Fruit fly (Drosophila melanogaster): Measurements from ENCODE around the gene Awh.

Gene Awh

DNA sequence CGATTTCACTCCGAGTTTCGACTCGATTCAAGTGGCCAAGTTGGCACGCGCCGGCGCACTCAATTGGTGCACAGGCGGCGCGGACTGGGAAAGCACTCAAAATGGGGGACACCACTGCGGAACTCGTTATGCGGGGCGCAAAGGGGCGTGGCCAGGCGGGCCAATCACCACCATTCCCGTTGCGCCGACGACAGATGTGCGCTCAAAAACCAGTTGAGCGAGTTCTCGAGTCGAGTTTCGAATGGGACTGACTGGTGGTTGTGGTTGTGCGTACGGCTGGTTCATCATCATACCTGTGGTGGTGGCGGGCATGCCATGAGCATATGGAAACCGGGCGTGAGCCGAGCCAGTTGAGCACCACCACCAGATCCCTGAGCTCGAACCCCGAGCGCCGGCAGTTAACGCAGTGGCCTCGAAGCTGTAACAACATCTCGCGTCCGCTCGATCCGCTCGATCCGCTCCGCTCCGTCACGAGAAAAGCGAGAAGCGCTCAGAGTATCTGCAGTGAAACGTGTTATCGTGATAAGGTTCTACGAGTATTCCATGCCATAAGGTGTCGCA is at the start of gene Awh:
Gene Awh, plus strand, starts transcription at position 392 of the 561 bp plus-strand sequence.
- no peak for TF ChIP-seq noc (tag; optimal IDR thresholded peaks at IDR 0.05)

dm6 chr3L:3797681-3798080 is 48.3 kb upstream of the Awh start:
- no peak for TF ChIP-seq noc (tag; optimal IDR thresholded peaks at IDR 0.05)

DNA sequence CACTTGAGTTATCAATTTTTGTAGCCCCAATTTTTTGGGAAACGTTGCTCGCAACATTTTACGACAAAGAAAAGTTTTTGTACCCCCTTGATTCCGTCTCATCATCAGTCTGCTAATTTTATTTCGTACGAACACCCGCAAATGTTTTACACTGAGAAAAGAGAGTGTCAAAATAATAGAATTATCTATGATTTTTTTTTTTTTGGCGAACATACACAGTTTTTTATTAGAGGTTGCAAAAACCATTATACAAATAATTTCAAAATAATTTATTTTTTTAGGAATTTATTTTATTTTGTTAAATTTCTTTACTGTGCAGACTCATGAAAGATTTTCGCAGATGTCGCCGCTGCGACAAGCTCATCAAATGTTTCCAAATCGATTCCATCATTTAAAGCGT is 47.5 kb upstream of the Awh start:
- no peak for TF ChIP-seq noc (tag; optimal IDR thresholded peaks at IDR 0.05)

- no peak for TF ChIP-seq noc (tag; optimal IDR thresholded peaks at IDR 0.05)
Observed at dm6 chr3L:3799766-3800165, 46.2 kb upstream of the Awh start.

DNA sequence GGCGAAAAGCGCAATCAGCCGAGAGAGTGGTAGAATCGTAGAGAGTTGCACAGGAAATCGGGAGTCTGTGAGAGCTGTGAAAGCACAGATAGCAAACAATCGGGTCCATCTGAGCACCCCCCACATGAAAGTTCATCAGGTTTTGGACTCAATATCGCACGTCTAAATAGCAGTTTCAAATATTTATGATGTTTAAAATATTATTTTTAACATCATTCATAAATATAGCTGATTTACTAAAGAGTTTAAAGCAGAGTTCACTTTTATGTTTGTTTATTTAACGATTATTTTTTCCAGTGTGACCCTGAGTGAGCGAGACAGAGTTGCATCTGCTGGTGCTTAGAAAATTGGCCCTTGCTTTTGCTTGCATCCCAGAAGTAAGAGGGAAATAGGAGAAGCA is 44.7 kb upstream of the Awh start:
- TF ChIP-seq noc (tag; optimal IDR thresholded peaks at IDR 0.05) = no peak

dm6 chr3L:3801813-3802212 is 44.2 kb upstream of the Awh start:
- TF ChIP-seq noc (tag; optimal IDR thresholded peaks at IDR 0.05) = no peak

DNA sequence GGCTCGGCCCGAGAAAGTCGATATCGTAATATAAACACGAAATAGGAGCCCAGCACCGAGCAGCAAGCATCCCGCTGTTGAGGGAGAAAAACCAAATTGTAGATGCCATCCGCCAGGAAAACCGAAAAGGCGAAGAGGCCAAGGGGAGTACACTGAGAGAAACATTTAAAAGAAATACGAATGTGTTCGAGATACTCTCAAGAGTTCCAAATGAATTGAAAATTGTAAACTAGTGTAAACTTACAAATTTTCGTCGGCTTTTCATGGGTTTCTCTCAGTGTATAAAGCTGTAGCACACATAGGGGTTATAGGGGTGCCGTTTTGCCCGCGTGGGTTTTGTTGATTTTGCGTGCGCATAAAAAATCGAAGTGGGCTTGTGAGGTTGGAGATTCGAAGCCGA is 43.3 kb upstream of the Awh start:
- TF ChIP-seq noc (tag; optimal IDR thresholded peaks at IDR 0.05) = no peak

DNA sequence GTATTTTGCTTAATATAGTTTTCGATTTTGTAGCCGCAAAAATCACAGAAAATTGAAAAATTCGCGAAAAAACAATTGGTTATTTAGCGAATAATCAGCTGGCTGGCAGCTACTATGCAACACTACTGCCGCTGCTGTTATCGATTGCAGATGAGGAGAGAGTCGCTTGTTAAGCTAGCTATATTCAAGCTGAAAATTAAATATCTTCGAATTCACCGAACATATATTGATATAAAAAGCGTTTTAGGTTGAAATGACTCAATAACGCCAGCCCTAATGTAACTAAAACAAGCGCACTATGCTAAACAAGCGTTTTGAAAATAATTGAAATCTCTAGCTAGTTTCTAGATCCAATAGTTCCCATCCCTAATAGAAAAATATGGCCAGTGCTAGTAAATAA is 39.7 kb upstream of the Awh start, which contains the start of the genes CG32264, ntc and IntS10:
Gene CG32264, minus strand, starts transcription at position 130 of the 400 bp plus-strand sequence.
Gene ntc, minus strand, starts transcription at position 130 of the 400 bp plus-strand sequence.
Gene IntS10, plus strand, starts transcription at position 381 of the 400 bp plus-strand sequence.
- TF ChIP-seq noc (tag; optimal IDR thresholded peaks at IDR 0.05) = peak; percentile 72

dm6 chr3L:3809943-3810342 is 36.1 kb upstream of the Awh start, which contains the start of gene CG32262:
CG32262 (minus strand) TSS chr3L:3810196.
- TF ChIP-seq noc (tag; optimal IDR thresholded peaks at IDR 0.05) = peak; percentile 0

- no peak for TF ChIP-seq noc (tag; optimal IDR thresholded peaks at IDR 0.05)
Observed at dm6 chr3L:3811089-3811488, 34.9 kb upstream of the Awh start, which contains the start of the genes CG32263 and PIG-B. CG32263 (minus strand) TSS chr3L:3811114. PIG-B (plus strand) TSS chr3L:3811263.

- TF ChIP-seq noc (tag; optimal IDR thresholded peaks at IDR 0.05) = peak; percentile 43
Observed at dm6 chr3L:3814010-3814833, 31.8 kb upstream of the Awh start, which contains the start of gene Scsalpha1. Scsalpha1 (plus strand) TSS chr3L:3814211.

dm6 chr3L:3816254-3816653 is 29.8 kb upstream of the Awh start, which contains the start of gene Acp63F:
Acp63F (minus strand) TSS chr3L:3816354.
- no peak for TF ChIP-seq noc (tag; optimal IDR thresholded peaks at IDR 0.05)

DNA sequence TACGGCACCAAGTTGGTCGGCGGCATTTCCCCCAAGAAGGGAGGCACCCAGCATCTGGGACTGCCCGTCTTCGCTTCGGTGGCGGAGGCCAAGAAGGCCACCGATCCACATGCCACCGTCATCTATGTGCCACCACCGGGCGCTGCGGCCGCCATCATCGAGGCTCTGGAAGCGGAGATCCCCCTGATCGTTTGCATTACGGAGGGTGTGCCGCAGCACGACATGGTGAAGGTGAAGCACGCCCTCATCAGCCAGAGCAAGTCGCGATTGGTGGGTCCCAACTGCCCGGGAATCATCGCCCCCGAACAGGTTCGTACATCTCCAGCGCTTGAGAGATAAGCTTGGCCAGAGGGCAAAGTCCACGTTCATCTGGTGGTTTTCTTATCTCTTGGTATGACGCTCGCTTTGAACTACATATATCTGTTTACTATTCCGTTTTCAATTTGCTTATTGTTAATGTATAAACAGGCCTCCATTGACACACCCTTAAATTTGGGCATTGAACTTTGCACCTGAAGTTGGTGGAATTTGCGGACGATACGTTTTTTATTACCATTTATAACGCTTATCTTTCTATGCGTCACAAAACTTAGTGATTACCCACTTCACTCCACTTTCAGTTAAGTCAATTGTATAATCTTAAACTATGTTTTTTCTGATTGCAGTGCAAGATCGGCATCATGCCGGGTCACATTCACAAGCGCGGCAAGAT is 29.1 kb upstream of the Awh start:
- TF ChIP-seq noc (tag; optimal IDR thresholded peaks at IDR 0.05) = peak; percentile 53

DNA sequence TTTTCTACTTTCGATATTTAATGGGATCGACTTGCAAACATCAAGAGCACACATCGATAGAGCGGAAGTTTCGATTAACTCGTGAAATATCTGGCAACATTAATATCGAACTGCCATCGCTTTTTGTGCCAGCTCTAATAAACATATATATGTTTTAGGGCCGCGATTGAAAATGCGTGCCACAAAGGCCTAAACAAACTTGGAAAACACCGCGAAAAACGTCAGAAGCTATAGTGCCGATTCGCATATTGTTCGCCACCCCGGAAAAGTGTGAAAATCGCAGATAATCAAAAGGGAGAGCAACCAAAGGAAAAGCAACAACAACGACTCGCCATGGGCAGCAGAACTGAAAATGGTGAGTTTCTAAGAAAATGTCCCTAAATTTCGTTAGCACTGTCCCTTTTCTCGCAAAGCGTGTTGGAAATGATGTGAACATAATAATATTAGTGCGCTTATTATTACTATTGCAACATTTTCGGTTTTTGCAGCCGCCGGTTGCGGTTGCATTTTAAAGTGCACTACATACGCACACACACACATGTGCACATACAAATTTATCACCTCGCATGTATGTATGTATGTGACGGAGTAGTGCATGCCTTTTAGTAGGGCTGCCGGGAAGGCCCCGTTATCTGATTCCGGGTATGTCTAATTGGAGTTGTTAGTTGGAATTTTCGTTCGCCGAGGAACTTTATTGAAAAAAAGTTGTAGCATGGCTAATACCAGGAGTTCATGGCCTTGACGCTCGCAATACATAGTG is 27.3 kb upstream of the Awh start, which contains the start of gene enc:
Gene enc, plus strand, starts transcription at position 114 of the 760 bp plus-strand sequence.
- no peak for TF ChIP-seq noc (tag; optimal IDR thresholded peaks at IDR 0.05)

- TF ChIP-seq noc (tag; optimal IDR thresholded peaks at IDR 0.05) = peak; percentile 63
Observed at dm6 chr3L:3824790-3825484, 21.1 kb upstream of the Awh start, which contains the start of gene Rdh. Rdh (plus strand) TSS chr3L:3825449.

Measured in whole organism, larva.